Worm (Caenorhabditis elegans) whole organism, L1 larva: ENCODE results near the gene F26F4.6.

Experiments
- C04F5.9 ChIP-seq: sonication (generic microtip); optimal IDR thresholded peaks from 2 replicates; lab custom pipeline; 2016; ENCODE audit warnings: missing genetic modification characterization, missing compliant biosample characterization
- C16A3.4 ChIP-seq: fragments of 150-350 bp; optimal IDR thresholded peaks from 2 replicates; lab custom pipeline; 2014; ENCODE audit warnings: missing biosample characterization, missing genetic modification characterization
- aly-2 ChIP-seq: fragments of 150-350 bp; optimal IDR thresholded peaks from 2 replicates; lab custom pipeline; 2014; ENCODE audit warnings: missing biosample characterization, missing genetic modification characterization
- blmp-1 ChIP-seq: fragments of 150-350 bp; optimal IDR thresholded peaks from 2 replicates; lab custom pipeline; 2014; ENCODE audit warnings: missing biosample characterization, missing genetic modification characterization
- ceh-82 ChIP-seq, 3 experiments: fragments of 150-350 bp in 1 of 3; sonication (generic microtip) in 2 of 3; optimal IDR thresholded peaks; 2 replicates each; lab custom pipeline; 2014 to 2017; ENCODE audit warnings: missing biosample characterization in 3 of 3, missing genetic modification characterization in 3 of 3
- ceh-90 ChIP-seq: sonication (generic microtip); optimal IDR thresholded peaks from 2 replicates; lab custom pipeline; 2016; ENCODE audit warnings: missing genetic modification characterization, missing compliant biosample characterization
- dpl-1 ChIP-seq, 3 experiments: fragments of 150-350 bp in 2 of 3; sonication (generic microtip) in 1 of 3; optimal IDR thresholded peaks; 2 replicates each; lab custom pipeline; 2014 to 2017; ENCODE audit warnings: missing biosample characterization in 3 of 3, missing genetic modification characterization in 3 of 3, missing genetic modification reagents in 3 of 3
- efl-1 ChIP-seq, 4 experiments: fragments of 150-350 bp; optimal IDR thresholded peaks in 3 of 4; peaks in 1 of 4; 1 replicate in 1 of 4; 2 replicates in 3 of 4; lab custom pipeline; 2014; ENCODE audit warnings: missing biosample characterization in 2 of 4, missing genetic modification characterization in 2 of 4, missing genetic modification reagents in 2 of 4
- fkh-8 ChIP-seq: sonication (generic microtip); optimal IDR thresholded peaks from 2 replicates; lab custom pipeline; 2016; ENCODE audit warnings: mild to moderate bottlenecking, missing genetic modification characterization, missing compliant biosample characterization
- isw-1 ChIP-seq: fragments of 200-800 bp; sonication (Bioruptor generic); IDR thresholded peaks from 2 replicates; pipeline ENCODE4 v1.3.6; 2022; ENCODE audit warnings: missing genetic modification characterization, missing compliant biosample characterization
- lin-15B ChIP-seq: fragments of 150-350 bp; sonication (generic microtip); optimal IDR thresholded peaks from 3 replicates; lab custom pipeline; 2014; ENCODE audit warnings: missing biosample characterization, missing genetic modification characterization
- lin-35 ChIP-seq, 2 experiments: fragments of 150-350 bp; optimal IDR thresholded peaks; 2 replicates each; lab custom pipeline; 2014; ENCODE audit warnings: missing biosample characterization in 2 of 2, missing genetic modification characterization in 2 of 2, missing genetic modification reagents in 2 of 2
- lir-3 ChIP-seq: sonication (generic microtip); optimal IDR thresholded peaks from 2 replicates; lab custom pipeline; 2016; ENCODE audit warnings: mild to moderate bottlenecking, missing genetic modification characterization, moderate library complexity, missing compliant biosample characterization; ENCODE audit not compliant: poor library complexity
- lsy-2 ChIP-seq, 2 experiments: fragments of 150-350 bp; optimal IDR thresholded peaks; 2 replicates each; lab custom pipeline; 2014; ENCODE audit warnings: missing biosample characterization in 2 of 2, missing genetic modification characterization in 2 of 2
- mep-1 ChIP-seq: fragments of 150-350 bp; optimal IDR thresholded peaks from 2 replicates; lab custom pipeline; 2014; ENCODE audit warnings: missing biosample characterization, missing genetic modification characterization
- nhr-47 ChIP-seq: sonication (generic microtip); optimal IDR thresholded peaks from 2 replicates; lab custom pipeline; 2016; ENCODE audit warnings: mild to moderate bottlenecking, missing genetic modification characterization, moderate library complexity, missing compliant biosample characterization
- nhr-71 ChIP-seq: sonication (generic microtip); optimal IDR thresholded peaks from 2 replicates; lab custom pipeline; 2016; ENCODE audit warnings: mild to moderate bottlenecking, missing genetic modification characterization, moderate library complexity, missing compliant biosample characterization
- nhr-85 ChIP-seq: sonication (generic microtip); peaks from one replicate; lab custom pipeline; 2016; ENCODE audit warnings: missing genetic modification characterization, inconsistent platforms, missing compliant biosample characterization
- pqm-1 ChIP-seq: sonication (generic microtip); optimal IDR thresholded peaks from 3 replicates; lab custom pipeline; 2017; ENCODE audit warnings: missing biosample characterization, missing genetic modification characterization
- rnt-1 ChIP-seq: sonication (generic microtip); optimal IDR thresholded peaks from 2 replicates; lab custom pipeline; 2016; ENCODE audit warnings: mild to moderate bottlenecking, missing genetic modification characterization, moderate library complexity, missing compliant biosample characterization
- snpc-4 ChIP-seq: fragments of 150-350 bp; optimal IDR thresholded peaks from 2 replicates; lab custom pipeline; 2014; ENCODE audit warnings: missing biosample characterization, missing genetic modification characterization
- snu-23 ChIP-seq: sonication (generic microtip); optimal IDR thresholded peaks from 2 replicates; lab custom pipeline; 2016; ENCODE audit warnings: missing genetic modification characterization, missing compliant biosample characterization
- sup-37 ChIP-seq: fragments of 200-800 bp; sonication (Bioruptor generic); optimal IDR thresholded peaks from 2 replicates; lab custom pipeline; 2018; ENCODE audit warnings: mild to moderate bottlenecking, missing genetic modification characterization, missing compliant biosample characterization
- unc-86 ChIP-seq: sonication (generic microtip); optimal IDR thresholded peaks from 2 replicates; lab custom pipeline; 2016; ENCODE audit warnings: missing genetic modification characterization, missing compliant biosample characterization
- unc-98 ChIP-seq: fragments of 200-800 bp; sonication (Bioruptor generic); IDR thresholded peaks from 2 replicates; pipeline ENCODE4 v1.3.6; 2022; ENCODE audit warnings: missing genetic modification characterization, missing compliant biosample characterization
- ztf-11 ChIP-seq, 2 experiments: sonication (generic microtip); optimal IDR thresholded peaks; 2 replicates each; lab custom pipeline; 2016 to 2017; ENCODE audit warnings: missing genetic modification characterization in 2 of 2, missing biosample characterization in 1 of 2, missing compliant biosample characterization in 1 of 2
- ztf-4 ChIP-seq: fragments of 150-350 bp; optimal IDR thresholded peaks from 2 replicates; lab custom pipeline; 2014; ENCODE audit warnings: missing biosample characterization, missing genetic modification characterization

The F26F4.6 gene

DNA sequence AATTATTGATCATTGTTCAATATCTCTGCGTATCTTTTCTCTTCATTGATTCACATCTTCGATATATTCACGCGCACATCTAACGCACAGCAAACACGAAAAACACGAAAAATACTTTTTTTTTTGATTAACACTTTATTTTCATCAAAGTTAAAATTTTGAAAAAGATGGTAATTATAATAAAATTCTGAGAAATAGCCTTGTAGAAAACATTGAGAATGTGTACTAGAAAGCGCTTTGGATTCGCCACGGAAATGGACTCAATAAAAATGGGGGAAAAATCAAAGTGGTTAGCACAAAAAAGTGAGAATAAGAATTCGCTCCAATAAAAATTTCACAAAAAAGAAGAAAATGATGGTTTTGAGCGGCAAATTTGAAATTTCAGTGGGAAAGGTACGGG lies at the start of gene F26F4.6:
TSS of gene F26F4.6 (minus strand) at position 101 of the 400 bp plus-strand sequence.
- TF ChIP-seq lin-35 (GFP tag; optimal IDR thresholded peaks at IDR 0.05; lab: Kevin White, UChicago) = peak in 1 of 2 experiments; percentile 15
- TF ChIP-seq dpl-1 (GFP tag; optimal IDR thresholded peaks at IDR 0.05; lab: Kevin White, UChicago) = no peak
- no peak for TF ChIP-seq fkh-8 (tag; lab: Kevin White, UChicago)
- peak; percentile 18 for TF ChIP-seq aly-2 (tag; lab: Kevin White, UChicago)

DNA sequence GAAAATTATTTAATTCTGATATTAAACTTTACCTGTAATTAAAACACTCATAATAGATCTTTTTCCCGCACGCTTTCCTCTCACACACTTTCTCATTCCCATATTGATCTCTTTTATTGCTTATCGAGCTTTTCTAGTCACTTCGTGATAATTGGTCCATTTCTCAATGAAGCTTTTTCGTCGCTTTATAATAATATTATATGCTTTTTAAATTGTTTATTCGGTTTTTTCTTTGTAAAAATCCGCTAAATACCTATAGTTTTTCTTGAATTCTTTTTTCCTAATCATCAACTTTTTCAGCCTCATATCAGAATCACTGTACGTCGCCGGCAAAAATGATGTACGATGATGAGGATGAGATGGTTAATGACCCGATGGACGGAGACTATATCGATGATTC lies 45.8 kb upstream of the F26F4.6 start, which contains the start of gene rpb-2:
TSS of gene rpb-2 (plus strand) at position 301 of the 400 bp plus-strand sequence.
- TF ChIP-seq ztf-11 (tag; optimal IDR thresholded peaks at IDR 0.05; lab: Kevin White, UChicago) (no peak), efl-1 (optimal IDR thresholded peaks at IDR 0.05; lab: Kevin White, UChicago) (no peak), efl-1 (GFP tag; optimal IDR thresholded peaks at IDR 0.05 in 1 of 2; lab: Kevin White, UChicago) (peak in 1 of 2 experiments; percentile 35)
- TF ChIP-seq, all 84 proteins: peak for 1

DNA sequence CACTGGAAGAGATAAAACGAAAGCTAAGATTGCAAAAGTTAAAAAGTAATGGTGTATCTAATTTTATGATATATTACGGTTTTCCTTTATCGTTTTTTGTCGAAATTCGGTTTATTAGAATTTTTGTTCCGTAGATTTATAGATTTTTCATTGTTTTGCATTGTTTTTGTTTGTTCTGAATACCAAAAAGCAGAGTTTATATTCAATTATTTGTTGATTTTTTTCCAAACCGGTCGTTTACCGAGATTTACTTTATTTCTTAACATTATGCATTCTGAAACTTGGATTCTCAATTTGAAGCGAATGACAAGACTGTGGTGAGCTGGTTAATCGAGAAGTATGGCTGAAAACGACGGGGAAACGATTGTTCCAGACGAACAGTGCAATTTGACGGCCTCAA lies 43.6 kb upstream of the F26F4.6 start, which contains the start of gene fsn-1:
TSS of gene fsn-1 (plus strand) at position 301 of the 400 bp plus-strand sequence.
- TF ChIP-seq ztf-4 (tag; lab: Kevin White, UChicago) (no peak), pqm-1 (tag; lab: Kevin White, UChicago) (no peak), lir-3 (tag; lab: Kevin White, UChicago) (no peak), unc-98 (GFP tag; lab: Robert Waterston, UW) (no peak), blmp-1 (tag; lab: Kevin White, UChicago) (no peak), ceh-90 (tag; lab: Kevin White, UChicago) (no peak)

DNA sequence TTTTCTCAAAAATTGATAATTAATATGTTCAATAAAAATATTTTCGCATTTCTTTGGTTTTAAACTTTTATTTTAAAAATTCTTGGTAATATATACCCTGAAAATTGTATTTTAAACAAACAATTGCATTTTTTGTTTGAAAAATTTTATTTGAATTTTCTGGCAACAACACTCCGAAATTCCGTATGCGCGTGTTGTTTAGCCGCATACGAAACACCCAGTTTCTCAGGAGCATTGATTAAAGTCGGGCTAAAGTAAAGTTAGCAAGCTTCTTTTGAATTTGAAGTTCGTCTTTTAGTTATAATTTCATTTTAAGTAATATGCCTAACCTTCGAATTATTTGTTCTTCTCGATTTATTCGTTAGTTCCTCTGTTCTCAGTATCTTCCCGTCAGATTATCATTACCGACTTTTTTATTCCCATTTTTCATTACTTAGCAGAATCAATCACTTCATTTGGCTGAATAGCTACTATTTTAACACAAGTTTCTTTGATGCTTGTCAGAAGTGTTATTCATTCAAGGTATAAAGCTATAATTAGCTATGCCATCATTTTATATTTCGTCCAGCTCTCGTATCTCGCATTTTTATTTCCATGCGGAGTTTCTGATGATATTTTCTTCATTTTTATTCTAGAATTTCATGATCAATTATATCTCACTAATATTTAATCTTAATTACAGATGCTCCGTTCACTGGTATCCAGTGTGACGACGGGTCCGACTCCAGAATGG lies 41.6 kb upstream of the F26F4.6 start, which contains the start of gene mrps-18C:
TSS of gene mrps-18C (plus strand) at position 683 of the 733 bp plus-strand sequence.
- TF ChIP-seq mep-1 (peak; percentile 47), nhr-71 (tag; lab: Kevin White, UChicago) (peak; percentile 45), lin-35 (GFP tag; optimal IDR thresholded peaks at IDR 0.05; lab: Kevin White, UChicago) (peak; percentile 60 to 69), lin-15B (peak; percentile 34), dpl-1 (GFP tag; optimal IDR thresholded peaks at IDR 0.05; lab: Kevin White, UChicago) (peak; percentile 42 to 70 (median 59)), ztf-11 (tag; optimal IDR thresholded peaks at IDR 0.05; lab: Kevin White, UChicago) (no peak), efl-1 (optimal IDR thresholded peaks at IDR 0.05; lab: Kevin White, UChicago) (peak; percentile 48 to 66), efl-1 (GFP tag; optimal IDR thresholded peaks at IDR 0.05 in 1 of 2; lab: Kevin White, UChicago) (peak; percentile 68 to 96), nhr-47 (tag; lab: Kevin White, UChicago) (peak; percentile 49), nhr-85 (tag; lab: Kevin White, UChicago) (peak; percentile 2), unc-86 (no peak), ceh-90 (tag; lab: Kevin White, UChicago) (no peak), blmp-1 (tag; lab: Kevin White, UChicago) (peak; percentile 18), C04F5.9 (tag; lab: Kevin White, UChicago) (no peak), snu-23 (peak; percentile 16), sup-37 (no peak), ceh-82 (tag; optimal IDR thresholded peaks at IDR 0.05; lab: Kevin White, UChicago) (peak in 1 of 3 experiments; percentile 11), rnt-1 (peak; percentile 35), snpc-4 (tag; lab: Kevin White, UChicago) (no peak), C16A3.4 (tag; lab: Kevin White, UChicago) (no peak), lsy-2 (tag; optimal IDR thresholded peaks at IDR 0.05; lab: Kevin White, UChicago) (peak; percentile 19 to 60)

DNA sequence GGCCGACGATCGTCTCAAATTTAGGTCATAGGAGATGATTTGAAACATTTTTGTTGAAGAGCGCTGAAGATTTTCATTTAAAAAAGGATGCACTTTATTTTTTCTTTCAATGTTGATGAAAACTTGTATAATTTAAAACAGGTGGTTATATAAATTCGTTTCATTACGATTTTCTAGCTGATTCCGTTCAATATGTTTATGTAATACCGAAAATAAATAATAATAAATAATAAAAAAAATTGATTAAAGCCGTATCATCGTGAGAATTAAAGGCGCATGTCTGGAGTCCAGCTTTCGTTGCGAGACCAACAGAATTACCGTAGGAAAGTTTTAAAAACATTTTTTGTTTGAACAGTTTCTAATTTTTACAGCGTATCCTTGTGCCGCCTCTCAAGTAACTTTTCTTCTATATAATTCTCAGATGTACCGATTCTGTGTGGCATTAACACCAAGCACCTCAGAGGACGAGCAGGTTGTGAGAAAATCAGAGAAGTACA lies 38.8 kb upstream of the F26F4.6 start, which contains the start of the genes C26E6.12 and eri-9:
TSS of gene C26E6.12 (minus strand) at position 51 of the 497 bp plus-strand sequence.
TSS of gene eri-9 (plus strand) at position 248 of the 497 bp plus-strand sequence.
- peak in 1 of 3 experiments; percentile 26 for TF ChIP-seq dpl-1 (GFP tag; optimal IDR thresholded peaks at IDR 0.05; lab: Kevin White, UChicago)
- no peak for TF ChIP-seq isw-1 (GFP tag; lab: Robert Waterston, UW)
- no peak for TF ChIP-seq lin-35 (GFP tag; optimal IDR thresholded peaks at IDR 0.05; lab: Kevin White, UChicago)
